Fruit fly (Drosophila melanogaster): ENCODE measurements around the gene TFAM.

dm6 chr3R:20585566-20585965, 8.8 kb upstream of the TFAM start, which contains the start of gene CG16953:
- TF ChIP-seq CG8119 (GFP tag; IDR thresholded peaks at IDR 0.05): no peak
- TF ChIP-seq pdm3 (GFP tag; optimal IDR thresholded peaks at IDR 0.05): no peak

All from whole organism, prepupa.